Worm (Caenorhabditis elegans) whole organism, late embryonic: ENCODE data around the gene lat-1.

Source experiments
- ceh-14 ChIP-seq: sonication (generic microtip); optimal IDR thresholded peaks from 2 replicates; lab custom pipeline; 2016; ENCODE audit warnings: missing genotype, missing genetic modification characterization, missing compliant biosample characterization
- dmd-4 ChIP-seq: sonication (generic microtip); optimal IDR thresholded peaks from 2 replicates; lab custom pipeline; 2016; ENCODE audit warnings: borderline replicate concordance, missing genetic modification characterization, missing compliant biosample characterization
- fkh-10 ChIP-seq: fragments of 150-350 bp; optimal IDR thresholded peaks from 2 replicates; lab custom pipeline; 2014; ENCODE audit warnings: missing biosample characterization, missing genetic modification reagents, missing genetic modification characterization
- lim-6 ChIP-seq: sonication (generic microtip); optimal IDR thresholded peaks from 2 replicates; lab custom pipeline; 2016; ENCODE audit warnings: missing genetic modification characterization, missing compliant biosample characterization
- ref-2 ChIP-seq: sonication (generic microtip); optimal IDR thresholded peaks from 2 replicates; lab custom pipeline; 2016; ENCODE audit warnings: missing genetic modification characterization, missing compliant biosample characterization

DNA sequence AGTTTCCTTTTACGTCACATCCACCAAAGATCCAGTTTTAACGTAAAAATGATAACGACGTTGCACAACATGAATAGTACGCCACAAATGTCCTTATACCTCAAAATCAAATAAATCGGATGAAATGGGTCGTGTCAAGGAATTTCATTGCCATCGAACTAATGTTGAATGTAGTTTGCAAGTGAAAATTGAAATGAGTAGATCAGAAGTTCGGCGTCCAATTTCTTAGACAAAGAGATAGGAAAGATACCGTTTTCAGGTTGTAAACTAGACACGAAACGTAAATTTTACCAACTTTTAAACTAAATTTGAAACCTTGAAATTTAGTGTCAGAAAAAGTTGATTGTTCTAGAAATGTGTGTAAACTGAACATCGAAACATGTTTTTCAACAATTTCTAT is 41.8 kb upstream of the lat-1 start:
- TF ChIP-seq dmd-4 (no peak), ceh-14 (tag; lab: Kevin White, UChicago) (no peak), fkh-10 (GFP tag; lab: Kevin White, UChicago) (no peak), lim-6 (no peak), ref-2 (tag; lab: Kevin White, UChicago) (no peak)
